Fruit fly (Drosophila melanogaster): ENCODE data around the gene RpL3.
A peak's percentile ranks its signal among the peaks of the same experiment; 100 is the strongest.

RpL3 gene

DNA sequence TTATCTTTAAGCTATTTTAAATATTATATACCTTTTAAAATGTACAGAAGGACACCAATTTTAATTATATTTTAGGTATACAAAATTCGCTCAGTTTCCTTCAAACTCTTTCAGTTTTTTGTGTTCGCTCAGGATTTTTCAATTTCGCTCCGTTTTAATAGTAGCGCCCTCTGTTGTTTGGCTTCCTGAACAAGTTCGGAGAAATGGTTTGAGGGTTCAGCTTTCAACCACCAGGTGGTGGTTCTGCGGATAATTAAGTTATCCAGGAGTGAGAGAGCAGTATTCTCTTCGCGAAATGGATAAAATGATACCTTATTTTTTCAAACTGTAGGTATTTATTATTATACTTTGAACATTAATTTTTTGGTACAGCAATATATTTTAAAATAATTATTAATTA lies 47.3 kb downstream of the RpL3 start (continued):
- TF ChIP-seq Six4 (GFP tag; optimal IDR thresholded peaks at IDR 0.05): peak; percentile 75
- TF ChIP-seq C15 (GFP tag; IDR thresholded peaks at IDR 0.05): no peak
- peak; percentile 53 for TF ChIP-seq Mad (GFP tag; optimal IDR thresholded peaks at IDR 0.05)
- TF ChIP-seq CG6791 (GFP tag; IDR thresholded peaks at IDR 0.05; ENCODE audit: partially characterized antibody): no peak
- peak; percentile 78 for TF ChIP-seq dmrt11E (tag; optimal IDR thresholded peaks at IDR 0.05)
- TF ChIP-seq cas (GFP tag; IDR thresholded peaks at IDR 0.05): no peak
- peak; percentile 57 for TF ChIP-seq CG3407 (GFP tag; optimal IDR thresholded peaks at IDR 0.05)
- TF ChIP-seq bigmax (GFP tag; optimal IDR thresholded peaks at IDR 0.05): no peak
- TF ChIP-seq ham (GFP tag; IDR thresholded peaks at IDR 0.05): no peak
- TF ChIP-seq Kr (GFP tag; optimal IDR thresholded peaks at IDR 0.05): peak; percentile 74
- TF ChIP-seq gcm (GFP tag; optimal IDR thresholded peaks at IDR 0.05): no peak
- TF ChIP-seq CG15601 (tag; optimal IDR thresholded peaks at IDR 0.05): no peak
- TF ChIP-seq stc (GFP tag; IDR thresholded peaks at IDR 0.05): no peak
- no peak for TF ChIP-seq CG1647 (GFP tag; optimal IDR thresholded peaks at IDR 0.05)
- peak; percentile 19; the same call in 1 of the 2 replicates for TF ChIP-seq CG11085 (GFP tag; IDR thresholded peaks at IDR 0.05)
- no peak for TF ChIP-seq ab (GFP tag; optimal IDR thresholded peaks at IDR 0.05)
- no peak for TF ChIP-seq CG14441 (GFP tag; IDR thresholded peaks at IDR 0.05)
- TF ChIP-seq Stat92E (GFP tag; optimal IDR thresholded peaks at IDR 0.05): no peak
- no peak for TF ChIP-seq nerfin-2 (GFP tag; IDR thresholded peaks at IDR 0.05; ENCODE audit: partially characterized antibody)
- TF ChIP-seq maf-S (GFP tag; optimal IDR thresholded peaks at IDR 0.05): peak; percentile 39
- TF ChIP-seq Camta (GFP tag; optimal IDR thresholded peaks at IDR 0.05): peak; percentile 3
- TF ChIP-seq HLH3B (GFP tag; IDR thresholded peaks at IDR 0.05): 0 out of 2 replicates have a peak, but pooled peaks have one; percentile 32
- TF ChIP-seq Rfx (GFP tag; IDR thresholded peaks at IDR 0.05): no peak; the same call in 1 of the 2 replicates
- no peak for TF ChIP-seq klu (GFP tag; IDR thresholded peaks at IDR 0.05)
- no peak for TF ChIP-seq CG12299 (tag; optimal IDR thresholded peaks at IDR 0.05)
- peak; percentile 78 for TF ChIP-seq NC2β (GFP tag; optimal IDR thresholded peaks at IDR 0.05)
- peak; percentile 79 for TF ChIP-seq odd (GFP tag; optimal IDR thresholded peaks at IDR 0.05)
- TF ChIP-seq CG7963 (GFP tag; IDR thresholded peaks at IDR 0.05; ENCODE audit: partially characterized antibody): no peak
- no peak for TF ChIP-seq schlank (tag; optimal IDR thresholded peaks at IDR 0.05)
- peak; percentile 63 for TF ChIP-seq Max (GFP tag; optimal IDR thresholded peaks at IDR 0.05)
- TF ChIP-seq Opbp (GFP tag; IDR thresholded peaks at IDR 0.05; ENCODE audit: partially characterized antibody): no peak
- TF ChIP-seq CG33557 (GFP tag; optimal IDR thresholded peaks at IDR 0.05): peak; percentile 87
- TF ChIP-seq Aef1 (GFP tag; IDR thresholded peaks at IDR 0.05): no peak
- TF ChIP-seq danr (GFP tag; IDR thresholded peaks at IDR 0.05): no peak
- peak; percentile 10 for TF ChIP-seq CG7786 (GFP tag; optimal IDR thresholded peaks at IDR 0.05)
- TF ChIP-seq CG3281 (GFP tag; optimal IDR thresholded peaks at IDR 0.05): no peak
- peak; percentile 72 for TF ChIP-seq Sox100B (GFP tag; optimal IDR thresholded peaks at IDR 0.05)
- no peak for TF ChIP-seq sd (tag; optimal IDR thresholded peaks at IDR 0.05)
- TF ChIP-seq CG17385 (GFP tag; optimal IDR thresholded peaks at IDR 0.05): peak; percentile 71
- no peak for TF ChIP-seq fd3F (GFP tag; optimal IDR thresholded peaks at IDR 0.05)
- TF ChIP-seq CG8765 (GFP tag; IDR thresholded peaks at IDR 0.05): no peak
- TF ChIP-seq tgo (GFP tag; IDR thresholded peaks at IDR 0.05): peak; percentile 29; the same call in 1 of the 3 replicates
- TF ChIP-seq CG9932 (GFP tag; IDR thresholded peaks at IDR 0.05): no peak
- no peak for TF ChIP-seq CG7357 (GFP tag; IDR thresholded peaks at IDR 0.05)
- peak; percentile 79 for TF ChIP-seq CG17912 (GFP tag; optimal IDR thresholded peaks at IDR 0.05)
- peak; percentile 2 for TF ChIP-seq NC2α (GFP tag; optimal IDR thresholded peaks at IDR 0.05)
- TF ChIP-seq CG1603 (tag; optimal IDR thresholded peaks at IDR 0.05): peak; percentile 74
- no peak for TF ChIP-seq Dp (GFP tag; optimal IDR thresholded peaks at IDR 0.05)
- TF ChIP-seq kay (GFP tag; optimal IDR thresholded peaks at IDR 0.05): no peak
- no peak for TF ChIP-seq Eip74EF (GFP tag; optimal IDR thresholded peaks at IDR 0.05)
- peak; percentile 66 for TF ChIP-seq CG10267 (tag; optimal IDR thresholded peaks at IDR 0.05)
